Worm (Caenorhabditis elegans) whole organism, midembryonic: Measurements from ENCODE around the gene ttr-21.

ENCODE experiments used
- T22C8.4 ChIP-seq: fragments of 200-800 bp; sonication (Bioruptor generic); IDR thresholded peaks from 2 replicates; pipeline ENCODE4 v1.3.6; 2022; ENCODE audit warnings: missing genetic modification characterization, missing compliant biosample characterization
- cog-1 ChIP-seq: sonication (generic microtip); optimal IDR thresholded peaks from 2 replicates; lab custom pipeline; 2016; ENCODE audit warnings: missing genetic modification characterization, missing compliant biosample characterization
- flt-1 ChIP-seq: fragments of 200-800 bp; sonication (Bioruptor generic); IDR thresholded peaks from 2 replicates; pipeline ENCODE4 v1.3.6; 2022; ENCODE audit warnings: missing genetic modification characterization, missing compliant biosample characterization
- klf-2 ChIP-seq: fragments of 200-800 bp; sonication (Bioruptor generic); conservative IDR thresholded peaks from 2 replicates; pipeline ENCODE4 v1.3.6; 2022; ENCODE audit warnings: missing genetic modification reagents, missing genetic modification characterization, missing compliant biosample characterization
- med-1 ChIP-seq: sonication (generic microtip); optimal IDR thresholded peaks from 2 replicates; lab custom pipeline; 2017; ENCODE audit warnings: missing genetic modification characterization, mild to moderate bottlenecking, missing compliant biosample characterization, antibody characterized with exemption, missing genetic modification reagents; ENCODE audit not compliant: insufficient read depth
- ref-1 ChIP-seq: fragments of 200-800 bp; sonication (Bioruptor generic); conservative IDR thresholded peaks from 2 replicates; pipeline ENCODE4 v1.3.6; 2022; ENCODE audit warnings: missing genetic modification reagents, missing genetic modification characterization, missing compliant biosample characterization
- tab-1 ChIP-seq: fragments of 200-800 bp; sonication (Bioruptor generic); IDR thresholded peaks from 2 replicates; pipeline ENCODE4 v1.3.6; 2022; ENCODE audit warnings: missing genetic modification characterization, missing compliant biosample characterization
- ztf-23 ChIP-seq: fragments of 200-800 bp; sonication (Bioruptor generic); IDR thresholded peaks from 2 replicates; pipeline ENCODE4 v1.3.6; 2022; ENCODE audit warnings: missing genetic modification reagents, missing genetic modification characterization, missing compliant biosample characterization
- ztf-29 ChIP-seq: fragments of 200-800 bp; sonication (Bioruptor generic); IDR thresholded peaks from 2 replicates; pipeline ENCODE4 v1.3.6; 2022; ENCODE audit warnings: missing genetic modification reagents, missing genetic modification characterization, missing compliant biosample characterization

ttr-21 gene

DNA sequence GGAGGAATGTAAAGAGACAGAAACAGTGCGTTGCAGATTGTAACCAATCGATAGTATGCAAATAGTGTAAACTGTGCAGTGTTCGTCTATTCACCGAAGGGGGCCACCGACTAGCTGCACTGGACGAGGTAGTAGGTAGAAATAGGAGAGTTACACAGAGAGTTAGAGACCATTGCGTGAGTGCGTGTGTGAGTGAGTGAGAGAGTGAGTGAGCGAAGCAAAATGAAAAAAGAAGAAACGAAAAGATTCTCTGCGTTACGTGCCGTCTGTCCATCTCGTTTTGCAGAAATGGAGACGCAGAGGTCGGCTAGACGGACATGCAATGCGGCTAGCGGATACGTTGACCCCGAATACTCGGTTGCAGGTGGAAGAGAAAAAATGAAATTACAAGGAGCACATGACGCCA lies 45.7 kb downstream of the ttr-21 start:
- TF ChIP-seq T22C8.4 (GFP tag; lab: Robert Waterston, UW) (peak; percentile 59; the same call in 1 of the 2 replicates), ztf-29 (no peak), ztf-23 (GFP tag; lab: Robert Waterston, UW) (no peak), cog-1 (tag; lab: Kevin White, UChicago) (peak; percentile 63), klf-2 (GFP tag; lab: Robert Waterston, UW) (no peak), ref-1 (GFP tag; lab: Robert Waterston, UW) (no peak), med-1 (GFP tag; lab: Kevin White, UChicago) (no peak), tab-1 (GFP tag; lab: Robert Waterston, UW) (no peak), flt-1 (GFP tag; lab: Robert Waterston, UW) (0 out of 2 replicates have a peak, but pooled peaks have one; percentile 65)

DNA sequence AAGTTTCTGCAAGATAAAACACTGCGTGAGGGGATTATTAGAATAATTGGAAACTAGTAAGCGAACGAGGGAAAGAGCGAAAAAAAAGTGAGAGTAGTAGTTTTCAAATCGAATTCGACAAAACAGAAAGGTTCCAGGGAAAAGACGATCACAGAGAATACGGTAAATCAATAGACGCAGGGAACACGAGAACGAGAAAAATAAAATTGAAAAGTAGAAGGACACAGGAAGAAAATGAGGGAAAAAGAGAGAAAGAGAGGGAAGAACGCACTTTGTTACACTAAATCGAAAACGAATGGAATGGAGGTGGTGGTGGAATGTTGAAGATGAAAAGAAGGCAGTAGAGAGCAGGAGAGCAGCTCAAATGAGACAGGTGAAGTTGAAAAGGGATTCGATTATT lies 47.0 kb downstream of the ttr-21 start, which contains the start of gene swan-1:
swan-1 (minus strand) TSS at position 6 of the 400 bp plus-strand sequence.
- TF ChIP-seq ztf-23 (GFP tag; lab: Robert Waterston, UW), result no peak
- TF ChIP-seq med-1 (GFP tag; lab: Kevin White, UChicago), result no peak
- no peak for TF ChIP-seq ztf-29
- TF ChIP-seq cog-1 (tag; lab: Kevin White, UChicago), result no peak
- TF ChIP-seq ref-1 (GFP tag; lab: Robert Waterston, UW), result no peak
- no peak for TF ChIP-seq klf-2 (GFP tag; lab: Robert Waterston, UW)
- no peak for TF ChIP-seq T22C8.4 (GFP tag; lab: Robert Waterston, UW)

DNA sequence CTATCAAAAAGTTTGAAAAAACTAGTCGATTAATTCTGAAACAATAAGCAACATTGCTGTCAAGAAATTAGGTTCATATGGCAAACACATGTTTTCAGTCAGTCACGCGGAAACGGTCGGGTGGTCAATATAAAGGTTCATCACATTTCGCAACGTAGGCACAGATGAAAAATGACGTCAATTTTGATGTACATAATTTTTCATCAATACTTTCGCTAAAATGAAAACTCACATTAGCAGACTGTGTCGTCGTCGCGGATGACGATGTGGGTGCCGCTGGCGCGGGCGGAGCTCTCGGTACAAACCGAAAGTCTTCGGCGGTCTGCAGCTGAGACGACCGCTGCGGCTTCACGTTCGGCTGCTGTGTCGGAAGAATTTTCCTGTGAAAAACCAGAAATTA lies 50.3 kb downstream of the ttr-21 start, which contains the start of gene swan-2:
swan-2 (minus strand) TSS at position 380 of the 400 bp plus-strand sequence.
- TF ChIP-seq flt-1 (GFP tag; lab: Robert Waterston, UW), result no peak
- TF ChIP-seq ztf-29, result no peak
- no peak for TF ChIP-seq T22C8.4 (GFP tag; lab: Robert Waterston, UW)
- no peak for TF ChIP-seq med-1 (GFP tag; lab: Kevin White, UChicago)
- no peak for TF ChIP-seq ztf-23 (GFP tag; lab: Robert Waterston, UW)
- TF ChIP-seq cog-1 (tag; lab: Kevin White, UChicago), result no peak
- no peak for TF ChIP-seq ref-1 (GFP tag; lab: Robert Waterston, UW)
- TF ChIP-seq tab-1 (GFP tag; lab: Robert Waterston, UW), result no peak
- no peak for TF ChIP-seq klf-2 (GFP tag; lab: Robert Waterston, UW)
